Worm (Caenorhabditis elegans) whole organism, L4 larva: ENCODE measurements around the gene C49C8.2.

Experiments
- D1046.2 ChIP-seq: fragments of 200-800 bp; sonication (Bioruptor generic); IDR thresholded peaks from 2 replicates; pipeline ENCODE4 v1.3.6; 2022; ENCODE audit warnings: missing genetic modification characterization, missing compliant biosample characterization
- F10B5.3 ChIP-seq: sonication (generic microtip); optimal IDR thresholded peaks from 2 replicates; lab custom pipeline; 2016; ENCODE audit warnings: mild to moderate bottlenecking, missing genetic modification characterization, missing compliant biosample characterization
- F49E8.2 ChIP-seq: sonication (generic microtip); optimal IDR thresholded peaks from 2 replicates; lab custom pipeline; 2016; ENCODE audit warnings: missing compliant biosample characterization, mild to moderate bottlenecking, missing genetic modification characterization, borderline replicate concordance
- T20F7.1 ChIP-seq: fragments of 200-800 bp; sonication (Bioruptor generic); optimal IDR thresholded peaks from 2 replicates; lab custom pipeline; 2018; ENCODE audit warnings: mild to moderate bottlenecking, missing genetic modification characterization, missing compliant biosample characterization
- Y75B8A.6 ChIP-seq: fragments of 200-800 bp; sonication (Bioruptor generic); IDR thresholded peaks from 2 replicates; pipeline ENCODE4 v1.3.6; 2022; ENCODE audit warnings: missing genetic modification reagents, missing genetic modification characterization, missing compliant biosample characterization
- aly-2 ChIP-seq: sonication (generic microtip); optimal IDR thresholded peaks from 2 replicates; lab custom pipeline; 2018; ENCODE audit warnings: missing biosample characterization, missing genetic modification characterization
- attf-4 ChIP-seq: sonication (generic microtip); optimal IDR thresholded peaks from 3 replicates; lab custom pipeline; 2017; ENCODE audit warnings: missing biosample characterization, missing genetic modification characterization
- ceh-82 ChIP-seq: sonication (generic microtip); optimal IDR thresholded peaks from 2 replicates; lab custom pipeline; 2017; ENCODE audit warnings: missing biosample characterization, missing genetic modification characterization
- dmd-6 ChIP-seq: fragments of 200-800 bp; sonication (Bioruptor generic); IDR thresholded peaks from 2 replicates; pipeline ENCODE4 v1.3.6; 2022; ENCODE audit warnings: missing genetic modification reagents, missing genetic modification characterization, missing compliant biosample characterization
- dmd-8 ChIP-seq: fragments of 200-800 bp; sonication (Bioruptor generic); IDR thresholded peaks from 2 replicates; pipeline ENCODE4 v1.3.6; 2022; ENCODE audit warnings: missing genetic modification characterization, missing compliant biosample characterization
- dmd-9 ChIP-seq: fragments of 200-800 bp; sonication (Bioruptor generic); IDR thresholded peaks from 2 replicates; pipeline ENCODE4 v1.3.6; 2022; ENCODE audit warnings: missing genetic modification reagents, missing genetic modification characterization, missing compliant biosample characterization
- dpl-1 ChIP-seq: fragments of 150-350 bp; optimal IDR thresholded peaks from 2 replicates; lab custom pipeline; 2014; ENCODE audit warnings: missing biosample characterization, missing genetic modification reagents, missing genetic modification characterization
- duxl-1 ChIP-seq: sonication (generic microtip); optimal IDR thresholded peaks from 2 replicates; lab custom pipeline; 2016; ENCODE audit warnings: mild to moderate bottlenecking, missing genetic modification characterization, moderate library complexity, missing compliant biosample characterization; ENCODE audit not compliant: poor library complexity
- dve-1 ChIP-seq: sonication (generic microtip); optimal IDR thresholded peaks from 2 replicates; lab custom pipeline; 2017; ENCODE audit warnings: antibody characterized with exemption, mild to moderate bottlenecking, missing genetic modification characterization, missing compliant biosample characterization; ENCODE audit not compliant: insufficient read depth
- fkh-10 ChIP-seq: fragments of 150-350 bp; optimal IDR thresholded peaks from 2 replicates; lab custom pipeline; 2014; ENCODE audit warnings: missing biosample characterization, missing genetic modification reagents, missing genetic modification characterization
- hif-1 ChIP-seq, 2 experiments: sonication (generic microtip); optimal IDR thresholded peaks; 2 replicates each; lab custom pipeline; 2016 to 2017; ENCODE audit warnings: missing compliant biosample characterization in 2 of 2, missing genetic modification characterization in 2 of 2, missing genetic modification reagents in 2 of 2, missing genotype in 2 of 2, mild to moderate bottlenecking in 1 of 2
- hlh-11 ChIP-seq: fragments of 200-800 bp; sonication (Bioruptor generic); optimal IDR thresholded peaks from 2 replicates; lab custom pipeline; 2018; ENCODE audit warnings: mild to moderate bottlenecking, missing genetic modification characterization, missing compliant biosample characterization
- jun-1 ChIP-seq: fragments of 150-350 bp; optimal IDR thresholded peaks from 2 replicates; lab custom pipeline; 2014; ENCODE audit warnings: missing biosample characterization, missing genetic modification reagents, missing genetic modification characterization
- lin-15B ChIP-seq: fragments of 150-350 bp; sonication (generic microtip); optimal IDR thresholded peaks from 3 replicates; lab custom pipeline; 2014; ENCODE audit warnings: missing biosample characterization, missing genetic modification characterization
- lsy-2 ChIP-seq, 2 experiments: fragments of 150-350 bp in 1 of 2; sonication (generic microtip) in 1 of 2; optimal IDR thresholded peaks; 2 replicates each; lab custom pipeline; 2014 to 2017; ENCODE audit warnings: missing biosample characterization in 2 of 2, missing genetic modification characterization in 2 of 2
- mdt-29 ChIP-seq: fragments of 200-800 bp; sonication (Bioruptor generic); IDR thresholded peaks from 2 replicates; pipeline ENCODE4 v1.3.6; 2022; ENCODE audit warnings: missing genetic modification reagents, missing genetic modification characterization, missing compliant biosample characterization
- nhr-11 ChIP-seq: fragments of 150-350 bp; optimal IDR thresholded peaks from 2 replicates; lab custom pipeline; 2014; ENCODE audit warnings: missing biosample characterization, missing genetic modification characterization
- nhr-77 ChIP-seq: fragments of 150-350 bp; optimal IDR thresholded peaks from 2 replicates; lab custom pipeline; 2014; ENCODE audit warnings: missing biosample characterization, missing genetic modification characterization
- php-3 ChIP-seq: fragments of 200-800 bp; sonication (Bioruptor generic); IDR thresholded peaks from 2 replicates; pipeline ENCODE4 v1.3.6; 2022; ENCODE audit warnings: missing genetic modification reagents, missing genetic modification characterization, missing compliant biosample characterization
- pqm-1 ChIP-seq: sonication (generic microtip); optimal IDR thresholded peaks from 2 replicates; lab custom pipeline; 2017; ENCODE audit warnings: missing biosample characterization, missing genetic modification characterization
- snpc-4 ChIP-seq: fragments of 150-350 bp; optimal IDR thresholded peaks from 2 replicates; lab custom pipeline; 2014; ENCODE audit warnings: missing biosample characterization, missing genetic modification characterization
- unc-62 ChIP-seq, 3 experiments: fragments of 150-350 bp in 1 of 3; sonication (generic microtip); optimal IDR thresholded peaks in 2 of 3; peaks in 1 of 3; 1 replicate in 1 of 3; 2 replicates in 2 of 3; lab custom pipeline; 2014 to 2017; ENCODE audit warnings: missing biosample characterization in 3 of 3, missing genetic modification characterization in 3 of 3, missing genetic modification reagents in 3 of 3, missing genotype in 1 of 3
- vab-7 ChIP-seq: fragments of 200-800 bp; sonication (Bioruptor generic); IDR thresholded peaks from 2 replicates; pipeline ENCODE4 v1.3.6; 2022; ENCODE audit warnings: missing genetic modification reagents, missing genetic modification characterization, missing compliant biosample characterization
- zfp-2 ChIP-seq: sonication (generic microtip); optimal IDR thresholded peaks from 2 replicates; lab custom pipeline; 2016; ENCODE audit warnings: mild to moderate bottlenecking, missing genetic modification characterization, missing compliant biosample characterization
- zfp-3 ChIP-seq: fragments of 200-800 bp; sonication (Bioruptor generic); conservative IDR thresholded peaks from 2 replicates; pipeline ENCODE4 v1.3.6; 2022; ENCODE audit warnings: missing genetic modification reagents, missing genetic modification characterization, missing compliant biosample characterization
- zip-2 ChIP-seq: fragments of 150-350 bp; optimal IDR thresholded peaks from 2 replicates; lab custom pipeline; 2014; ENCODE audit warnings: missing biosample characterization, missing genetic modification characterization

C49C8.2 gene

DNA sequence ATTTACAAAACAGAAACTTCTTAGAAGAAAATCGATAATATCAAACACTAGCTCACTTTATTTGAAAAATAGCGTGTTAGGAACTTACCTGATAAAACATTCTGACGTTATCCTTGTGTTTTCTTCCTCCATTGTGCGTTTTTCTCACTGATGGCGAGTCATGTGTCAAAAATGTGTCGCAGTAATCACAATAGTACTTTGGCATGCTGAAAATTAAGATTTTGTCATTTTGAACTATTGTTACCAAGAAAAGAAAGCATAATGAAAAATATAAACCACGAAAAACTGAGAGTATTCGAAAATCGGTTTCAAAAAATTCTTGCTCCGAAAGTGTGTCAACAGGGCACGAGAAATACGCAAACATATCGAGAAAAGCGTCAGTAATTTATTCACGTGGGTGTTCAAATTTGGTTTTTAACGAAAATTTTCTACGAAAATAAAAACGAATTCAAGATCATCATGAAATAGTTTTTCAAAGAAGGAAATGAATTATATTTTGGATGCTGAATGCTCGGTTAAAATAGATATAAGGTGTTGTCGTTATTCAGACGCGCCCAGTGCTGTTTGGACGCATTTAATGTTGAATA, 36.8 kb downstream of the C49C8.2 start, which contains the start of gene snrp-3 (continued):
- TF ChIP-seq duxl-1 (tag; lab: Kevin White, UChicago) (peak; percentile 80), dmd-6 (GFP tag; lab: Robert Waterston, UW) (no peak), jun-1 (tag; lab: Kevin White, UChicago) (peak; percentile 3), dpl-1 (peak; percentile 96), zfp-3 (GFP tag; lab: Robert Waterston, UW) (0 out of 2 replicates have a peak, but pooled peaks have one; percentile 60), vab-7 (GFP tag; lab: Robert Waterston, UW) (no peak), zip-2 (tag; lab: Kevin White, UChicago) (peak; percentile 47), zfp-2 (tag; lab: Kevin White, UChicago) (peak; percentile 3), nhr-77 (tag; lab: Kevin White, UChicago) (peak; percentile 45), nhr-11 (tag; lab: Kevin White, UChicago) (peak; percentile 37), aly-2 (tag; lab: Kevin White, UChicago) (no peak), hif-1 (tag; optimal IDR thresholded peaks at IDR 0.05; lab: Kevin White, UChicago) (peak in 1 of 2 experiments; percentile 9), dmd-9 (GFP tag; lab: Robert Waterston, UW) (no peak), ceh-82 (tag; lab: Kevin White, UChicago) (no peak), F49E8.2 (tag; lab: Kevin White, UChicago) (no peak), Y75B8A.6 (GFP tag; lab: Robert Waterston, UW) (no peak), D1046.2 (GFP tag; lab: Robert Waterston, UW) (no peak), dmd-8 (GFP tag; lab: Robert Waterston, UW) (no peak), lin-15B (tag; lab: Kevin White, UChicago) (peak; percentile 52), F10B5.3 (tag; lab: Kevin White, UChicago) (peak; percentile 72), mdt-29 (GFP tag; lab: Robert Waterston, UW) (no peak), dve-1 (tag; lab: Kevin White, UChicago) (peak; percentile 81), snpc-4 (no peak), pqm-1 (tag; lab: Kevin White, UChicago) (peak; percentile 6), fkh-10 (GFP tag; lab: Kevin White, UChicago) (peak; percentile 55)

DNA sequence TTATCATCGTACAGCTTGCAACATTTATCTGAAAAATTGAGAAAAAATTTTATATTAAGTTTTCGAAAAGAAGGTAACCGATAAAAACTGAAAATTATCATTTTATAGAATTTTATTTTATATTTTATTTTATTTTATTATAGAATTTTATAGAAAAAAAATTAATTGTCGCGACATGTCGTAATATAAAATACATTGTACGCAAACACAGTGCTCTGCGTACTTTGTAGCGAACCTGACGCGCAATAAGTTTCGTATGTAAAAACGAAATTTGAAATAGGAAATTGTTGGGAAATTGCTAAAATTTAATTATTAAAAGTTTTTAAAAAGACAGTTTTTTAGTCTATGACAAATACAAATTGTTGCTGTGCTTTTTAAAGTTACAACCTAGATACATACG, 40.6 kb downstream of the C49C8.2 start, which contains the start of the genes hst-1 and ints-6:
Gene hst-1 (minus strand): TSS at position 28 of the 400 bp plus-strand sequence.
Gene ints-6 (plus strand): TSS at position 260 of the 400 bp plus-strand sequence.
- peak in 1 of 2 experiments; percentile 28 for TF ChIP-seq lsy-2 (tag; optimal IDR thresholded peaks at IDR 0.05; lab: Kevin White, UChicago)
- no peak for TF ChIP-seq hlh-11
- TF ChIP-seq attf-4: no peak
- peak; percentile 59 for TF ChIP-seq T20F7.1
- TF ChIP-seq dpl-1: peak; percentile 58

DNA sequence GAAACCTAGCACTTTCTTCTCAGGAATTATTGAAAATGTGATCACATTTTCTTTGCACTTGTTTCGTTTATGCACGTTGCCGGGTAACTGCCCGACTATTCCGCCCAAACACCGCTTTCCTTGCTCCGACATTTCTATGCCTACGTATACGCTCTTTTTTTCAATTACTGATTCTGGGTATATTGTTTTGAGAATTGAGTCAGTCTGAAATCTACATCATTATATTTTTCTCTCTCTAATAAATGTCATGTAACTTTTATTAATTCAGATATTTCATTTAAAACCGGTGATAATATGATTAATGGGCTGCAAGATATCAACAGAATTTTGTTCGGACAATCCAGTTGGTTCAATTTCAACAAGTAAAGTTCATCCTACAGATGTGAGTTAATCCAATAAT, 46.5 kb downstream of the C49C8.2 start, which contains the start of gene ttll-11:
Gene ttll-11 (plus strand): TSS at position 301 of the 400 bp plus-strand sequence.
- TF ChIP-seq nhr-11 (tag; lab: Kevin White, UChicago) (peak; percentile 15), php-3 (no peak), unc-62 (GFP tag; optimal IDR thresholded peaks at IDR 0.05 in 1 of 2; lab: Kevin White, UChicago) (peak in 1 of 2 experiments; percentile 21), unc-62 (tag; optimal IDR thresholded peaks at IDR 0.05; lab: Kevin White, UChicago) (no peak)
